Fruit fly (Drosophila melanogaster) whole organism, embryonic: Measurements from ENCODE around the gene CG31122.

Source experiments
- Ada2b ChIP-seq: fragments of 200-800 bp; sonication (Bioruptor generic); IDR thresholded peaks from 2 replicates; pipeline ENCODE4 v1.3.6; 2022; ENCODE audit warnings: missing biosample characterization, missing genetic modification characterization
- Awh ChIP-seq: fragments of 200-800 bp; sonication (Bioruptor generic); IDR thresholded peaks from 2 replicates; pipeline ENCODE4, ENCODE4 v1.3.6; 2022; ENCODE audit warnings: missing biosample characterization, missing genetic modification characterization
- CG1024 ChIP-seq: fragments of 200-800 bp; sonication (Bioruptor generic); IDR thresholded peaks from 2 replicates; pipeline ENCODE4 v1.3.6; 2022; ENCODE audit warnings: missing biosample characterization, missing genetic modification characterization
- CG10321 ChIP-seq: fragments of 200-800 bp; sonication (Bioruptor generic); IDR thresholded peaks from 2 replicates; pipeline ENCODE4 v1.3.6; 2022; ENCODE audit warnings: missing biosample characterization, missing genetic modification characterization
- CG10543 ChIP-seq: fragments of 200-800 bp; sonication (Bioruptor generic); optimal IDR thresholded peaks from 3 replicates; lab custom pipeline; 2017; ENCODE audit warnings: missing biosample characterization, mild to moderate bottlenecking, missing genetic modification characterization, moderate library complexity
- CG10959 ChIP-seq: fragments of 200-800 bp; sonication (Bioruptor generic); IDR thresholded peaks from 2 replicates; pipeline ENCODE4 v1.3.6; 2022; ENCODE audit warnings: missing biosample characterization, missing genetic modification characterization
- CG12659 ChIP-seq: fragments of 200-800 bp; sonication (Bioruptor generic); optimal IDR thresholded peaks from 3 replicates; lab custom pipeline; 2017; ENCODE audit warnings: mild to moderate bottlenecking, missing biosample characterization, missing genetic modification reagents, missing genetic modification characterization
- CG13424 ChIP-seq: fragments of 200-800 bp; sonication (Bioruptor generic); optimal IDR thresholded peaks from 2 replicates; lab custom pipeline; 2019; ENCODE audit warnings: missing biosample characterization, mild to moderate bottlenecking, missing genetic modification characterization, moderate library complexity
- CG16779 ChIP-seq: fragments of 200-800 bp; sonication (Bioruptor generic); IDR thresholded peaks from 2 replicates; pipeline ENCODE4 v1.3.6; 2022; ENCODE audit warnings: missing biosample characterization, missing genetic modification characterization
- CG17568 ChIP-seq: fragments of 200-800 bp; sonication (Bioruptor generic); optimal IDR thresholded peaks from 2 replicates; lab custom pipeline; 2018; ENCODE audit warnings: missing biosample characterization, mild to moderate bottlenecking, missing genetic modification characterization, moderate library complexity
- CG30431 ChIP-seq: fragments of 200-800 bp; sonication (Bioruptor generic); optimal IDR thresholded peaks from 2 replicates; lab custom pipeline; 2017; ENCODE audit warnings: missing biosample characterization, missing genetic modification characterization
- CG3065 ChIP-seq: fragments of 200-800 bp; sonication (Bioruptor generic); optimal IDR thresholded peaks from 2 replicates; lab custom pipeline; 2016; ENCODE audit warnings: missing biosample characterization, missing genetic modification characterization
- CG31224 ChIP-seq: fragments of 200-800 bp; sonication (Bioruptor generic); IDR thresholded peaks from 2 replicates; pipeline ENCODE4 v1.3.6; 2022; ENCODE audit warnings: missing biosample characterization, missing genetic modification characterization
- CG3163 ChIP-seq: fragments of 200-800 bp; sonication (Bioruptor generic); optimal IDR thresholded peaks from 3 replicates; lab custom pipeline; 2016; ENCODE audit warnings: missing biosample characterization, missing genetic modification characterization
- CG32772 ChIP-seq: fragments of 200-800 bp; sonication (Bioruptor generic); IDR thresholded peaks from 2 replicates; pipeline ENCODE4 v1.3.6; 2022; ENCODE audit warnings: missing biosample characterization, missing genetic modification characterization
- CG4360 ChIP-seq: fragments of 200-800 bp; sonication (Bioruptor generic); IDR thresholded peaks from 2 replicates; pipeline ENCODE4 v1.3.6; 2022; ENCODE audit warnings: missing biosample characterization, missing genetic modification characterization
- CG43689 ChIP-seq: fragments of 200-800 bp; sonication (Bioruptor generic); IDR thresholded peaks from 2 replicates; pipeline ENCODE4 v1.3.6; 2022; ENCODE audit warnings: missing biosample characterization, missing genetic modification characterization
- CG6175 ChIP-seq: fragments of 200-800 bp; sonication (Bioruptor generic); IDR thresholded peaks from 3 replicates; pipeline ENCODE4 v1.3.6; 2022; ENCODE audit warnings: missing biosample characterization, missing genetic modification characterization
- CG7786 ChIP-seq: fragments of 200-800 bp; sonication (Bioruptor generic); optimal IDR thresholded peaks from 2 replicates; lab custom pipeline; 2016; ENCODE audit warnings: missing biosample characterization, missing genetic modification characterization
- CG9609 ChIP-seq: fragments of 200-800 bp; sonication (Bioruptor generic); optimal IDR thresholded peaks from 3 replicates; lab custom pipeline; 2016; ENCODE audit warnings: missing biosample characterization, missing genetic modification characterization
- CG9797 ChIP-seq: fragments of 200-800 bp; sonication (Bioruptor generic); optimal IDR thresholded peaks from 3 replicates; lab custom pipeline; 2018; ENCODE audit warnings: missing biosample characterization, mild to moderate bottlenecking, missing genetic modification characterization
- CoRest ChIP-seq: fragments of 200-800 bp; sonication (Bioruptor generic); optimal IDR thresholded peaks from 3 replicates; lab custom pipeline; 2018; ENCODE audit warnings: missing biosample characterization, mild to moderate bottlenecking, missing genetic modification characterization, moderate library complexity
- Dp ChIP-seq: fragments of 200-800 bp; sonication (Bioruptor generic); optimal IDR thresholded peaks from 2 replicates; lab custom pipeline; 2018; ENCODE audit warnings: missing biosample characterization, mild to moderate bottlenecking, missing genetic modification characterization, moderate library complexity
- Dref ChIP-seq: fragments of 200-800 bp; sonication (Bioruptor generic); IDR thresholded peaks from 2 replicates; pipeline ENCODE4 v1.3.6; 2022; ENCODE audit warnings: missing biosample characterization, missing genetic modification characterization
- ERR ChIP-seq: fragments of 200-800 bp; sonication (Bioruptor generic); optimal IDR thresholded peaks from 2 replicates; lab custom pipeline; 2016; ENCODE audit warnings: missing biosample characterization, missing genetic modification characterization
- HLH54F ChIP-seq: fragments of 200-800 bp; sonication (Bioruptor generic); optimal IDR thresholded peaks from 3 replicates; lab custom pipeline; 2016; ENCODE audit warnings: missing biosample characterization, missing genetic modification characterization
- Max ChIP-seq: fragments of 200-800 bp; sonication (Bioruptor generic); optimal IDR thresholded peaks from 2 replicates; lab custom pipeline; 2016; ENCODE audit warnings: missing biosample characterization, mild to moderate bottlenecking, missing genetic modification characterization
- Sry-β ChIP-seq: fragments of 200-800 bp; sonication (Bioruptor generic); optimal IDR thresholded peaks from 2 replicates; lab custom pipeline; 2018; ENCODE audit warnings: missing biosample characterization, mild to moderate bottlenecking, missing genetic modification characterization, moderate library complexity
- TFAM ChIP-seq: fragments of 200-800 bp; sonication (Bioruptor generic); optimal IDR thresholded peaks from 2 replicates; lab custom pipeline; 2017; ENCODE audit warnings: missing biosample characterization, missing genetic modification characterization, inconsistent platforms
- YL-1 ChIP-seq: fragments of 200-800 bp; sonication (Bioruptor generic); optimal IDR thresholded peaks from 3 replicates; lab custom pipeline; 2017; ENCODE audit warnings: missing biosample characterization, mild to moderate bottlenecking, missing genetic modification characterization
- ara ChIP-seq: fragments of 200-800 bp; sonication (Bioruptor generic); IDR thresholded peaks from 2 replicates; pipeline ENCODE4 v1.3.6; 2022; ENCODE audit warnings: missing biosample characterization, missing genetic modification characterization
- ash1 ChIP-seq: fragments of 200-800 bp; sonication (Bioruptor generic); optimal IDR thresholded peaks from 2 replicates; lab custom pipeline; 2018; ENCODE audit warnings: missing biosample characterization, mild to moderate bottlenecking, missing genetic modification characterization
- ato ChIP-seq: fragments of 200-800 bp; sonication (Bioruptor generic); IDR thresholded peaks from 2 replicates; pipeline ENCODE4 v1.3.6; 2022; ENCODE audit warnings: missing biosample characterization, missing genetic modification characterization; ENCODE audit not compliant: partially characterized antibody
- bbx ChIP-seq: fragments of 200-800 bp; sonication (Bioruptor generic); IDR thresholded peaks from 2 replicates; pipeline ENCODE4 v1.3.6; 2022; ENCODE audit warnings: missing biosample characterization, missing genetic modification characterization; ENCODE audit not compliant: partially characterized antibody
- cato ChIP-seq: fragments of 200-800 bp; sonication (Bioruptor generic); optimal IDR thresholded peaks from 2 replicates; lab custom pipeline; 2016; ENCODE audit warnings: missing biosample characterization, missing genetic modification characterization, borderline replicate concordance
- cg ChIP-seq: fragments of 200-800 bp; sonication (Bioruptor generic); optimal IDR thresholded peaks from 3 replicates; lab custom pipeline; 2019; ENCODE audit warnings: missing biosample characterization, mild to moderate bottlenecking, missing genetic modification characterization, moderate library complexity
- corto ChIP-seq: fragments of 200-800 bp; sonication (Bioruptor generic); optimal IDR thresholded peaks from 2 replicates; lab custom pipeline; 2016; ENCODE audit warnings: missing biosample characterization, mild to moderate bottlenecking, missing genetic modification characterization, moderate library complexity
- crp ChIP-seq, 2 experiments: fragments of 200-800 bp; sonication (Bioruptor generic); optimal IDR thresholded peaks; 2 replicates in 1 of 2; 3 replicates in 1 of 2; lab custom pipeline; 2017; ENCODE audit warnings: missing biosample characterization in 2 of 2, missing genetic modification characterization in 2 of 2, mild to moderate bottlenecking in 1 of 2, moderate library complexity in 1 of 2
- dati ChIP-seq: fragments of 200-800 bp; sonication (Bioruptor generic); IDR thresholded peaks from 2 replicates; pipeline ENCODE4 v1.3.6; 2022; ENCODE audit warnings: missing biosample characterization, missing genetic modification characterization
- esg ChIP-seq: fragments of 200-800 bp; sonication (Bioruptor generic); conservative IDR thresholded peaks from 2 replicates; pipeline ENCODE4 v1.3.6; 2022; ENCODE audit warnings: missing biosample characterization, missing genetic modification characterization
- gsb ChIP-seq: fragments of 200-800 bp; sonication (Bioruptor generic); IDR thresholded peaks from 2 replicates; pipeline ENCODE4 v1.3.6; 2022; ENCODE audit warnings: missing biosample characterization, missing genetic modification characterization
- ind ChIP-seq: fragments of 200-800 bp; sonication (Bioruptor generic); optimal IDR thresholded peaks from 3 replicates; lab custom pipeline; 2016; ENCODE audit warnings: missing biosample characterization, missing genetic modification characterization
- kah ChIP-seq: fragments of 200-800 bp; sonication (Bioruptor generic); optimal IDR thresholded peaks from 2 replicates; lab custom pipeline; 2018; ENCODE audit warnings: missing biosample characterization, mild to moderate bottlenecking, missing genetic modification characterization
- pita ChIP-seq: fragments of 200-800 bp; sonication (Bioruptor generic); optimal IDR thresholded peaks from 2 replicates; lab custom pipeline; 2017; ENCODE audit warnings: missing biosample characterization, mild to moderate bottlenecking, missing genetic modification characterization
- schlank ChIP-seq: fragments of 200-800 bp; sonication (Bioruptor generic); optimal IDR thresholded peaks from 2 replicates; lab custom pipeline; 2018; ENCODE audit warnings: missing biosample characterization, mild to moderate bottlenecking, missing genetic modification characterization
- seq ChIP-seq: fragments of 200-800 bp; sonication (Bioruptor generic); IDR thresholded peaks from 2 replicates; pipeline ENCODE4 v1.3.6; 2022; ENCODE audit warnings: missing biosample characterization, missing genetic modification characterization
- sim ChIP-seq: fragments of 200-800 bp; sonication (Bioruptor generic); IDR thresholded peaks from 2 replicates; pipeline ENCODE4 v1.3.6; 2022; ENCODE audit warnings: missing biosample characterization, missing genetic modification characterization
- trh ChIP-seq: fragments of 200-800 bp; sonication (Bioruptor generic); optimal IDR thresholded peaks from 2 replicates; lab custom pipeline; 2016; ENCODE audit warnings: missing biosample characterization, missing genetic modification characterization
- vfl ChIP-seq: fragments of 200-800 bp; sonication (Bioruptor generic); optimal IDR thresholded peaks from 2 replicates; lab custom pipeline; 2016; ENCODE audit warnings: missing biosample characterization, missing genetic modification characterization
- vvl ChIP-seq: fragments of 200-800 bp; sonication (Bioruptor generic); IDR thresholded peaks from 2 replicates; pipeline ENCODE4 v1.3.6; 2022; ENCODE audit warnings: missing biosample characterization, missing genetic modification characterization
- z ChIP-seq: fragments of 200-800 bp; sonication (Bioruptor generic); IDR thresholded peaks from 3 replicates; pipeline ENCODE4 v1.3.6; 2022; ENCODE audit warnings: missing biosample characterization, missing genetic modification characterization
- zfh2 ChIP-seq: fragments of 200-800 bp; sonication (Bioruptor generic); optimal IDR thresholded peaks from 2 replicates; lab custom pipeline; 2016; ENCODE audit warnings: missing biosample characterization, missing genetic modification characterization

Gene CG31122

DNA sequence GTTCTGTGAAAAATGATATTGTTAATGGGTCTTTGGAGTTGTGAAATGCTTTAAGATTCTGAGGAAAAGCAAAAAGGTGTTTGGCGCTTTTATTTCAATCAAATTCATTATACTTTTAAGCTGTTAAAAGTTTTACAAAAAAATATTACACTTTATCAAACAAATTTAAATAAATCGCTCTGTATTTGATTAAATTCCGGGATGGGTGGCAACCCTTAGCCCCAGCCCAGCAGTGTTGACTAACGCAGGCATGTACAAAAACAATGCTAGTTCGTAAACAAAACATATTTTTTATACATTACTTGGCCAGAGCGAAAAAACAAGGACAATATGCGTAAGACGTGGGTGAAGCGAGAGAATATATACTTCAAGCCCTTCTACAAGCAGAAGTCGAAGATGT lies 8.0 kb downstream of the CG31122 start, which contains the start of gene CG7685 (continued):
- TF ChIP-seq CG1024 (GFP tag; lab: Robert Waterston, UW) (no peak), vvl (peak; percentile 84), HLH54F (GFP tag; lab: Kevin White, UChicago) (peak; percentile 75), CG6175 (GFP tag; lab: Robert Waterston, UW) (no peak), corto (no peak), zfh2 (GFP tag; lab: Kevin White, UChicago) (peak; percentile 68), kah (peak; percentile 56), YL-1 (GFP tag; lab: Kevin White, UChicago) (peak; percentile 84), CG10959 (GFP tag; lab: Robert Waterston, UW) (no peak), z (GFP tag; lab: Robert Waterston, UW) (no peak), CG3065 (GFP tag; lab: Kevin White, UChicago) (no peak), CG43689 (GFP tag; lab: Robert Waterston, UW) (no peak), CG3163 (GFP tag; lab: Kevin White, UChicago) (peak; percentile 48), CG4360 (GFP tag; lab: Robert Waterston, UW) (peak; percentile 45; the same call in 1 of the 2 replicates), CG31224 (GFP tag; lab: Robert Waterston, UW) (no peak), vfl (GFP tag; lab: Kevin White, UChicago) (peak; percentile 74), seq (no peak), Ada2b (no peak; the same call in 1 of the 2 replicates), ind (GFP tag; lab: Kevin White, UChicago) (peak; percentile 52), CG10321 (GFP tag; lab: Robert Waterston, UW) (no peak), CG16779 (GFP tag; lab: Robert Waterston, UW) (no peak), CG9797 (GFP tag; lab: Kevin White, UChicago) (no peak), Dp (GFP tag; lab: Kevin White, UChicago) (peak; percentile 71), CG17568 (no peak), Sry-β (GFP tag; lab: Kevin White, UChicago) (no peak), dati (no peak), CG9609 (GFP tag; lab: Kevin White, UChicago) (peak; percentile 53), CG13424 (tag; lab: Kevin White, UChicago) (peak; percentile 66), Awh (GFP tag; lab: Robert Waterston, UW) (0 out of 2 replicates have a peak, but pooled peaks have one; percentile 23), TFAM (GFP tag; lab: Kevin White, UChicago) (no peak), CoRest (peak; percentile 59), CG10543 (GFP tag; lab: Kevin White, UChicago) (peak; percentile 78), cato (peak; percentile 48), schlank (tag; lab: Kevin White, UChicago) (peak; percentile 34), trh (GFP tag; lab: Kevin White, UChicago) (no peak), sim (GFP tag; lab: Robert Waterston, UW) (no peak), CG32772 (GFP tag; lab: Robert Waterston, UW) (no peak), ato (GFP tag; lab: Robert Waterston, UW) (no peak), Max (GFP tag; lab: Kevin White, UChicago) (peak; percentile 28), Dref (GFP tag; lab: Robert Waterston, UW) (no peak), pita (GFP tag; lab: Kevin White, UChicago) (no peak), gsb (GFP tag; lab: Robert Waterston, UW) (no peak), ara (GFP tag; lab: Robert Waterston, UW) (peak; percentile 51; the same call in 1 of the 2 replicates), ash1 (GFP tag; lab: Kevin White, UChicago) (peak; percentile 21), CG30431 (GFP tag; lab: Kevin White, UChicago) (no peak), esg (GFP tag; lab: Robert Waterston, UW) (no peak), crp (GFP tag; optimal IDR thresholded peaks at IDR 0.05; lab: Kevin White, UChicago) (peak in 1 of 2 experiments; percentile 60), cg (no peak), CG7786 (GFP tag; lab: Kevin White, UChicago) (peak; percentile 53), CG12659 (peak; percentile 75), ERR (peak; percentile 11), bbx (GFP tag; lab: Robert Waterston, UW) (no peak)
